Fruit fly (Drosophila melanogaster): ENCODE data around the gene Cpr67Fb.
A peak's percentile ranks its signal among the peaks of the same experiment; 100 is the strongest.

The Cpr67Fb gene

dm6 chr3L:10862544-10863474 lies 31.2 kb upstream of the Cpr67Fb start:
- TF ChIP-seq vri (GFP tag; optimal IDR thresholded peaks at IDR 0.05) (peak; percentile 19), fkh (GFP tag; optimal IDR thresholded peaks at IDR 0.05) (peak; percentile 42), Eip78C (GFP tag) (peak; percentile 36), svp (GFP tag) (no peak), CG6854 (GFP tag; optimal IDR thresholded peaks at IDR 0.05) (no peak)

- TF ChIP-seq svp (GFP tag) (no peak), vri (GFP tag; optimal IDR thresholded peaks at IDR 0.05) (peak; percentile 48)
Measured at dm6 chr3L:10863925-10864324, 30.0 kb upstream of the Cpr67Fb start.

dm6 chr3L:10866633-10867379 lies 27.2 kb upstream of the Cpr67Fb start:
- TF ChIP-seq Sox102F (GFP tag; optimal IDR thresholded peaks at IDR 0.05) = peak; percentile 3
- TF ChIP-seq Blimp-1 (GFP tag; optimal IDR thresholded peaks at IDR 0.05) = no peak
- TF ChIP-seq CG7368 (GFP tag; optimal IDR thresholded peaks at IDR 0.05) = no peak
- TF ChIP-seq CG6792 (GFP tag; optimal IDR thresholded peaks at IDR 0.05) = no peak
- no peak for TF ChIP-seq Eip93F (GFP tag; optimal IDR thresholded peaks at IDR 0.05)
- no peak for TF ChIP-seq CG6808 (GFP tag; optimal IDR thresholded peaks at IDR 0.05)
- TF ChIP-seq CG4318 (GFP tag; optimal IDR thresholded peaks at IDR 0.05) = no peak
- no peak for TF ChIP-seq Met (GFP tag; optimal IDR thresholded peaks at IDR 0.05)
- no peak for TF ChIP-seq CG10669 (GFP tag; optimal IDR thresholded peaks at IDR 0.05)
- no peak for TF ChIP-seq salr (GFP tag; optimal IDR thresholded peaks at IDR 0.05)
- TF ChIP-seq CG6276 (GFP tag; optimal IDR thresholded peaks at IDR 0.05) = no peak
- no peak for TF ChIP-seq Smox (GFP tag; optimal IDR thresholded peaks at IDR 0.05)
- no peak for TF ChIP-seq achi (GFP tag; optimal IDR thresholded peaks at IDR 0.05)
- no peak for TF ChIP-seq Lpt (GFP tag; optimal IDR thresholded peaks at IDR 0.05)
- peak; percentile 13 for TF ChIP-seq Hr39 (GFP tag; optimal IDR thresholded peaks at IDR 0.05)
- no peak for TF ChIP-seq Sox14 (GFP tag; optimal IDR thresholded peaks at IDR 0.05)
- TF ChIP-seq svp (GFP tag) = no peak
- no peak for TF ChIP-seq dac (GFP tag; optimal IDR thresholded peaks at IDR 0.05)
- no peak for TF ChIP-seq Sox15 (GFP tag; optimal IDR thresholded peaks at IDR 0.05)
- peak; percentile 18 for TF ChIP-seq lz (GFP tag; optimal IDR thresholded peaks at IDR 0.05)
- peak; percentile 17 for TF ChIP-seq CG31627 (GFP tag; optimal IDR thresholded peaks at IDR 0.05)
- TF ChIP-seq fd59A (GFP tag; optimal IDR thresholded peaks at IDR 0.05) = no peak
- TF ChIP-seq acj6 (GFP tag; optimal IDR thresholded peaks at IDR 0.05) = no peak
- TF ChIP-seq Eip78C (GFP tag) = peak; percentile 13
- no peak for TF ChIP-seq esn (GFP tag; optimal IDR thresholded peaks at IDR 0.05)
- no peak for TF ChIP-seq CG32006 (GFP tag; optimal IDR thresholded peaks at IDR 0.05)
- no peak for TF ChIP-seq CG11902 (GFP tag; optimal IDR thresholded peaks at IDR 0.05)
- TF ChIP-seq CG34406 (GFP tag; optimal IDR thresholded peaks at IDR 0.05) = no peak
- TF ChIP-seq cyc (GFP tag; optimal IDR thresholded peaks at IDR 0.05) = peak; percentile 0
- TF ChIP-seq eg (GFP tag; IDR thresholded peaks at IDR 0.05) = 0 out of 3 replicates have a peak, but pooled peaks have one; percentile 16
- TF ChIP-seq pdm3 (GFP tag; optimal IDR thresholded peaks at IDR 0.05) = peak; percentile 6
- no peak for TF ChIP-seq CG6854 (GFP tag; optimal IDR thresholded peaks at IDR 0.05)
- TF ChIP-seq fd85E (GFP tag; optimal IDR thresholded peaks at IDR 0.05) = no peak

- peak; percentile 15 for TF ChIP-seq vri (GFP tag; optimal IDR thresholded peaks at IDR 0.05)
- TF ChIP-seq CG6792 (GFP tag; optimal IDR thresholded peaks at IDR 0.05) = no peak
Measured at dm6 chr3L:10867380-10867648, 26.7 kb upstream of the Cpr67Fb start.

Data from whole organism, prepupa.